Worm (Caenorhabditis elegans) whole organism, young adult: ENCODE data around the gene let-767.

Experiments
- C17E4.6 ChIP-seq: fragments of 200-800 bp; sonication (Bioruptor generic); IDR thresholded peaks from 2 replicates; pipeline ENCODE4 v1.3.6; 2022; ENCODE audit warnings: missing genetic modification reagents, missing genetic modification characterization, missing compliant biosample characterization
- D2030.7 ChIP-seq: fragments of 200-800 bp; sonication (Bioruptor generic); IDR thresholded peaks from 2 replicates; pipeline ENCODE4 v1.3.6; 2022; ENCODE audit warnings: missing genetic modification reagents, missing genetic modification characterization, missing compliant biosample characterization
- F39B2.1 ChIP-seq: fragments of 200-800 bp; sonication (Bioruptor generic); IDR thresholded peaks from 2 replicates; pipeline ENCODE4 v1.3.6; 2022; ENCODE audit warnings: missing genetic modification reagents, missing genetic modification characterization, missing compliant biosample characterization
- F55B11.4 ChIP-seq: sonication (generic microtip); optimal IDR thresholded peaks from 2 replicates; lab custom pipeline; 2016; ENCODE audit warnings: missing compliant biosample characterization, missing genetic modification characterization, borderline replicate concordance; ENCODE audit not compliant: insufficient read depth
- K11D2.4 ChIP-seq: fragments of 200-800 bp; sonication (Bioruptor generic); IDR thresholded peaks from 2 replicates; pipeline ENCODE4 v1.3.6; 2022; ENCODE audit warnings: missing genetic modification reagents, missing genetic modification characterization, missing compliant biosample characterization
- Y53G8AR.9 ChIP-seq: fragments of 200-800 bp; sonication (Bioruptor generic); conservative IDR thresholded peaks from 2 replicates; pipeline ENCODE4 v1.3.6; 2022; ENCODE audit warnings: missing genetic modification reagents, missing genetic modification characterization, missing compliant biosample characterization
- Y56A3A.18 ChIP-seq: fragments of 200-800 bp; sonication (Bioruptor generic); IDR thresholded peaks from 2 replicates; pipeline ENCODE4 v1.3.6; 2022; ENCODE audit warnings: missing genetic modification reagents, missing genetic modification characterization, missing compliant biosample characterization
- ZK185.1 ChIP-seq: sonication (generic microtip); optimal IDR thresholded peaks from 2 replicates; lab custom pipeline; 2016; ENCODE audit warnings: mild to moderate bottlenecking, missing genetic modification characterization, missing compliant biosample characterization; ENCODE audit not compliant: poor library complexity, severe bottlenecking
- aptf-2 ChIP-seq: fragments of 200-800 bp; sonication (Bioruptor generic); conservative IDR thresholded peaks from 2 replicates; pipeline ENCODE4 v1.3.6; 2022; ENCODE audit warnings: missing genetic modification reagents, missing genetic modification characterization, missing compliant biosample characterization
- athp-1 ChIP-seq: sonication (generic microtip); optimal IDR thresholded peaks from 2 replicates; lab custom pipeline; 2017; ENCODE audit warnings: mild to moderate bottlenecking, missing genetic modification characterization, missing compliant biosample characterization
- bed-1 ChIP-seq: fragments of 200-800 bp; sonication (Bioruptor generic); IDR thresholded peaks from 2 replicates; pipeline ENCODE4 v1.3.6; 2022; ENCODE audit warnings: missing genetic modification reagents, missing genetic modification characterization, missing compliant biosample characterization
- bed-2 ChIP-seq: fragments of 200-800 bp; sonication (Bioruptor generic); IDR thresholded peaks from 2 replicates; pipeline ENCODE4 v1.3.6; 2022; ENCODE audit warnings: missing genetic modification reagents, missing genetic modification characterization, missing compliant biosample characterization
- ccch-3 ChIP-seq: fragments of 200-800 bp; sonication (Bioruptor generic); optimal IDR thresholded peaks from 2 replicates; lab custom pipeline; 2018; ENCODE audit warnings: mild to moderate bottlenecking, missing genetic modification characterization, missing compliant biosample characterization
- cebp-1 ChIP-seq, 2 experiments: fragments of 200-800 bp in 1 of 2; sonication (Bioruptor generic) in 1 of 2; sonication (generic microtip) in 1 of 2; IDR thresholded peaks in 1 of 2; optimal IDR thresholded peaks in 1 of 2; 2 replicates each; pipeline versions ENCODE4 v1.3.6 to Lab custom; 2017 to 2022; ENCODE audit warnings: missing compliant biosample characterization in 2 of 2, missing genetic modification characterization in 2 of 2, mild to moderate bottlenecking in 1 of 2, missing genetic modification reagents in 1 of 2, moderate library complexity in 1 of 2
- chd-7 ChIP-seq: sonication (generic microtip); optimal IDR thresholded peaks from 2 replicates; lab custom pipeline; 2016; ENCODE audit warnings: mild to moderate bottlenecking, missing genetic modification characterization, moderate library complexity, missing compliant biosample characterization
- die-1 ChIP-seq: sonication (generic microtip); optimal IDR thresholded peaks from 2 replicates; lab custom pipeline; 2016; ENCODE audit warnings: missing genotype, mild to moderate bottlenecking, missing genetic modification characterization, missing compliant biosample characterization
- egl-18 ChIP-seq: fragments of 200-800 bp; sonication (Bioruptor generic); IDR thresholded peaks from 2 replicates; pipeline ENCODE4 v1.3.6; 2022; ENCODE audit warnings: missing genetic modification reagents, missing genetic modification characterization, missing compliant biosample characterization
- egrh-3 ChIP-seq: fragments of 200-800 bp; sonication (Bioruptor generic); IDR thresholded peaks from 2 replicates; pipeline ENCODE4 v1.3.6; 2022; ENCODE audit warnings: missing genetic modification reagents, missing genetic modification characterization, missing compliant biosample characterization
- him-1 ChIP-seq: sonication (generic microtip); optimal IDR thresholded peaks from 2 replicates; lab custom pipeline; 2016; ENCODE audit warnings: missing genotype, missing genetic modification reagents, missing genetic modification characterization, missing compliant biosample characterization
- hlh-26 ChIP-seq: fragments of 200-800 bp; sonication (Bioruptor generic); conservative IDR thresholded peaks from 2 replicates; pipeline ENCODE4 v1.3.6; 2022; ENCODE audit warnings: missing genetic modification reagents, missing genetic modification characterization, missing compliant biosample characterization
- hsf-1 ChIP-seq: fragments of 200-800 bp; sonication (Bioruptor generic); IDR thresholded peaks from 2 replicates; pipeline ENCODE4 v1.3.6; 2022; ENCODE audit warnings: missing genetic modification reagents, missing genetic modification characterization, missing compliant biosample characterization
- lag-1 ChIP-seq: fragments of 200-800 bp; sonication (Bioruptor generic); IDR thresholded peaks from 2 replicates; pipeline ENCODE4 v1.3.6; 2022; ENCODE audit warnings: missing genetic modification reagents, missing genetic modification characterization, missing compliant biosample characterization
- let-526 ChIP-seq: fragments of 200-800 bp; sonication (Bioruptor generic); IDR thresholded peaks from 2 replicates; pipeline ENCODE4 v1.3.6; 2022; ENCODE audit warnings: missing genetic modification reagents, missing genetic modification characterization, missing compliant biosample characterization
- let-607 ChIP-seq, 2 experiments: fragments of 200-800 bp in 1 of 2; sonication (Bioruptor generic) in 1 of 2; sonication (generic microtip) in 1 of 2; optimal IDR thresholded peaks; 2 replicates each; lab custom pipeline; 2016 to 2018; ENCODE audit warnings: mild to moderate bottlenecking in 2 of 2, missing compliant biosample characterization in 2 of 2, missing genetic modification characterization in 2 of 2, moderate library complexity in 2 of 2, missing genotype in 1 of 2
- lin-40 ChIP-seq: sonication (generic microtip); optimal IDR thresholded peaks from 2 replicates; lab custom pipeline; 2016; ENCODE audit warnings: missing genetic modification characterization, mild to moderate bottlenecking, missing compliant biosample characterization, missing genotype, missing genetic modification reagents
- lin-54 ChIP-seq: fragments of 200-800 bp; sonication (Bioruptor generic); optimal IDR thresholded peaks from 2 replicates; lab custom pipeline; 2018; ENCODE audit warnings: mild to moderate bottlenecking, missing genetic modification characterization, missing compliant biosample characterization
- lir-1 ChIP-seq: fragments of 200-800 bp; sonication (Bioruptor generic); conservative IDR thresholded peaks from 2 replicates; pipeline ENCODE4 v1.3.6; 2022; ENCODE audit warnings: missing genetic modification reagents, missing genetic modification characterization, missing compliant biosample characterization
- madf-3 ChIP-seq: fragments of 200-800 bp; sonication (Bioruptor generic); IDR thresholded peaks from 2 replicates; pipeline ENCODE4 v1.3.6; 2022; ENCODE audit warnings: missing genetic modification reagents, missing genetic modification characterization, missing compliant biosample characterization
- madf-8 ChIP-seq: fragments of 200-800 bp; sonication (Bioruptor generic); conservative IDR thresholded peaks from 2 replicates; pipeline ENCODE4 v1.3.6; 2022; ENCODE audit warnings: missing genetic modification reagents, missing genetic modification characterization, missing compliant biosample characterization
- mel-28 ChIP-seq: sonication (generic microtip); optimal IDR thresholded peaks from 2 replicates; lab custom pipeline; 2016; ENCODE audit warnings: borderline replicate concordance, mild to moderate bottlenecking, missing genetic modification characterization, missing compliant biosample characterization
- mxl-1 ChIP-seq: sonication (generic microtip); optimal IDR thresholded peaks from 2 replicates; lab custom pipeline; 2016; ENCODE audit warnings: missing genetic modification characterization, missing compliant biosample characterization
- nhr-179 ChIP-seq: sonication (generic microtip); optimal IDR thresholded peaks from 2 replicates; lab custom pipeline; 2016; ENCODE audit warnings: mild to moderate bottlenecking, missing genetic modification characterization, missing compliant biosample characterization
- pbrm-1 ChIP-seq: fragments of 200-800 bp; sonication (Bioruptor generic); IDR thresholded peaks from 2 replicates; pipeline ENCODE4 v1.3.6; 2022; ENCODE audit warnings: missing genetic modification reagents, missing genetic modification characterization, missing compliant biosample characterization
- snpc-1.3 ChIP-seq: sonication (generic microtip); optimal IDR thresholded peaks from 2 replicates; lab custom pipeline; 2017; ENCODE audit warnings: missing genetic modification characterization, mild to moderate bottlenecking, missing compliant biosample characterization, antibody characterized with exemption, moderate library complexity, missing genotype, missing genetic modification reagents; ENCODE audit not compliant: insufficient read depth
- sptf-2 ChIP-seq: fragments of 200-800 bp; sonication (Bioruptor generic); optimal IDR thresholded peaks from 2 replicates; lab custom pipeline; 2018; ENCODE audit warnings: mild to moderate bottlenecking, missing genetic modification characterization, missing compliant biosample characterization
- ztf-28 ChIP-seq: fragments of 200-800 bp; sonication (Bioruptor generic); IDR thresholded peaks from 2 replicates; pipeline ENCODE4 v1.3.6; 2022; ENCODE audit warnings: missing genetic modification reagents, missing genetic modification characterization, missing compliant biosample characterization

The let-767 gene

DNA sequence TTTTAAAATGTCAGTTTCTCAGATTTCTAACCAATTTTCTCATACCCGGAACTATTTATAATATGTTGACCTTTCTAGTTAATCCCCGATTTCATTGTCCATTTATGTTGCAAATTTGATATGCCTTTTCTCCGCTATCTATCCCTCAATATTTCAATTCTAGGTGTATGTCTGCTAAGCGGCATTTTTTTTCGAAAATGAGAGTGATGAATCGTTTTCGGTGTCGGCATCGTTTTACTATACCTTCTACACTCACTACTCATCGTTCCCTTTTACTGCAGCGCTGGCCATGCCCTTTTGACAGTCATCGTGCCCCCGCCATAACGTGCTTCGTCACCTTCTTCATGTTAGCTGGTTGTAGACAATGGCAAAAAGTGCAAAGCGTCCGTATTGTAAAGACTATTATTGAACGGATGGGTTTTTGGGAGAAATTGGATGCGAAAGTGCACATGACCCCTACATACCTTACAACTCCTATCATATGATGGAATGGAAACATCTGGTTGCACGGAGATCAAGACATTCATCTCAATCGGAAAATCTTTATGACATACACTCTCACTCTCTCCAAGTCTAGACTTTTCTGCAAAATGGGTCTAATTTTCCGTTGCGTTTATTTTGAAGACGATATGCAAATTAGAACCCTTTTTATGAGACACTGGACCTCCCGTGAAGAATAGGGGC, 19.5 kb upstream of the let-767 start:
- no peak for TF ChIP-seq Y56A3A.18 (GFP tag; lab: Robert Waterston, UW)
- TF ChIP-seq lin-54 (GFP tag; lab: Kevin White, UChicago): no peak
- no peak for TF ChIP-seq egrh-3
- TF ChIP-seq K11D2.4: no peak
- TF ChIP-seq snpc-1.3 (tag; lab: Kevin White, UChicago): no peak
- no peak for TF ChIP-seq mel-28
- TF ChIP-seq chd-7 (tag; lab: Kevin White, UChicago): no peak
- no peak for TF ChIP-seq hsf-1
- TF ChIP-seq F39B2.1: no peak
- TF ChIP-seq lin-40 (tag; lab: Kevin White, UChicago): no peak

DNA sequence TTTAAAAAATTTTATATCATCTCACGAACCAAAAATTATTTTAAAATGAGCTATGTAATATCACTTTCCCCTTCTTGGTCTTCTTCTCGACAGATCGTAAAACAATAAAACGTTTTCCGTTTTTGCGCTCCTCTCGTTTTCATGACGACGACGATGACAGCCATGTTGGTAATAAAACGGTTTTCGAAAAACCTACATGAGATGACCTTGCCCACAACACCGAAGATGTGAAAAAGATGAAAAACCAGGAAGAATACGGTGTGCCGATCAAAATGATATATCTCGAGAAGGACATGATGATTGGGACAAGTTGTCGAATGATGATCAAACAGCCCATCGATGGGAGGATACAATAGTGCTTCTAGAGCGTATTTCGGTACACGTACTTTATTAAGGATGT, 18.9 kb upstream of the let-767 start:
- TF ChIP-seq sptf-2 (no peak), lag-1 (GFP tag; lab: Robert Waterston, UW) (no peak), lin-54 (GFP tag; lab: Kevin White, UChicago) (no peak), ZK185.1 (no peak), egrh-3 (no peak), let-607 (tag; optimal IDR thresholded peaks at IDR 0.05; lab: Kevin White, UChicago) (no peak), ztf-28 (GFP tag; lab: Robert Waterston, UW) (no peak), lir-1 (no peak), nhr-179 (tag; lab: Kevin White, UChicago) (no peak), hlh-26 (GFP tag; lab: Robert Waterston, UW) (no peak), bed-2 (GFP tag; lab: Robert Waterston, UW) (no peak), madf-8 (GFP tag; lab: Robert Waterston, UW) (no peak), ccch-3 (GFP tag; lab: Kevin White, UChicago) (no peak), C17E4.6 (GFP tag; lab: Robert Waterston, UW) (no peak), D2030.7 (GFP tag; lab: Robert Waterston, UW) (no peak), Y53G8AR.9 (no peak)
- TF ChIP-seq, all 124 proteins: peak for 0

DNA sequence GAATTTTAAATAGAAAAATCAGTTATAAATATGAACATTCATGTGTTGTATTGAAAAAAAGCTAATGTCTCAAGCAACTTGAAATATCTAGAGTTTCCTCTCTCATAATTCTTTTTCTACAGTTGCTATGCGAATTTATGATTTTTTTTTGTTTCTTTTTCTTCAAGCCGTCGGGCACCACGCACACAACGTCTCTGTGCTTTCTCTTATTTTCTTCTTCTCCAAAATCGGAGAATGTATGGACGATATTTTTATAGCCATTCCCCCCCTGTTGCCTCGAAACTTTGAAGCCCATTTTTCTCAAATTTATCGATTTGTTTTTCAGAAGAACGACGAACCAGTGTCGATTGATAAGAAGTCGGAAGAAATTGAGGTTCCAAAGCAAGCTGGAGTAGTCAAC, 17.0 kb upstream of the let-767 start:
- TF ChIP-seq egl-18 (GFP tag; lab: Robert Waterston, UW) (no peak), die-1 (no peak), mxl-1 (tag; lab: Kevin White, UChicago) (no peak), pbrm-1 (GFP tag; lab: Robert Waterston, UW) (no peak), bed-1 (GFP tag; lab: Robert Waterston, UW) (no peak), athp-1 (tag; lab: Kevin White, UChicago) (no peak), cebp-1 (GFP tag; IDR thresholded peaks at IDR 0.05; lab: Robert Waterston, UW) (no peak), cebp-1 (tag; optimal IDR thresholded peaks at IDR 0.05; lab: Kevin White, UChicago) (no peak), madf-3 (GFP tag; lab: Robert Waterston, UW) (no peak), F55B11.4 (tag; lab: Kevin White, UChicago) (no peak), aptf-2 (no peak), snpc-1.3 (tag; lab: Kevin White, UChicago) (no peak), him-1 (tag; lab: Kevin White, UChicago) (no peak), let-526 (no peak)
